Fruit fly (Drosophila melanogaster) whole organism, adult: ENCODE measurements around the gene tipE.

Source experiments
- CG11617 ChIP-seq: fragments of 200-800 bp; sonication (Bioruptor generic); optimal IDR thresholded peaks from 2 replicates; lab custom pipeline; 2017; ENCODE audit warnings: mild to moderate bottlenecking, missing biosample characterization, missing genetic modification reagents, missing genetic modification characterization
- CG14711 ChIP-seq: fragments of 200-800 bp; sonication (Bioruptor generic); optimal IDR thresholded peaks from 2 replicates; lab custom pipeline; 2018; ENCODE audit warnings: missing biosample characterization, mild to moderate bottlenecking, missing genetic modification characterization, moderate library complexity
- CG1620 ChIP-seq: fragments of 200-800 bp; sonication (Bioruptor generic); optimal IDR thresholded peaks from 2 replicates; lab custom pipeline; 2016; ENCODE audit warnings: missing biosample characterization, missing genetic modification characterization
- bab1 ChIP-seq: fragments of 200-800 bp; sonication (Bioruptor generic); optimal IDR thresholded peaks from 3 replicates; lab custom pipeline; 2019; ENCODE audit warnings: missing biosample characterization, mild to moderate bottlenecking, missing genetic modification characterization, moderate library complexity
- cnc ChIP-seq, 2 experiments: fragments of >200 bp; optimal IDR thresholded peaks; 2 replicates each; lab custom pipeline; 2017
- toe ChIP-seq: fragments of 200-800 bp; sonication (Bioruptor generic); optimal IDR thresholded peaks from 2 replicates; lab custom pipeline; 2016; ENCODE audit warnings: missing biosample characterization, missing genetic modification characterization

DNA sequence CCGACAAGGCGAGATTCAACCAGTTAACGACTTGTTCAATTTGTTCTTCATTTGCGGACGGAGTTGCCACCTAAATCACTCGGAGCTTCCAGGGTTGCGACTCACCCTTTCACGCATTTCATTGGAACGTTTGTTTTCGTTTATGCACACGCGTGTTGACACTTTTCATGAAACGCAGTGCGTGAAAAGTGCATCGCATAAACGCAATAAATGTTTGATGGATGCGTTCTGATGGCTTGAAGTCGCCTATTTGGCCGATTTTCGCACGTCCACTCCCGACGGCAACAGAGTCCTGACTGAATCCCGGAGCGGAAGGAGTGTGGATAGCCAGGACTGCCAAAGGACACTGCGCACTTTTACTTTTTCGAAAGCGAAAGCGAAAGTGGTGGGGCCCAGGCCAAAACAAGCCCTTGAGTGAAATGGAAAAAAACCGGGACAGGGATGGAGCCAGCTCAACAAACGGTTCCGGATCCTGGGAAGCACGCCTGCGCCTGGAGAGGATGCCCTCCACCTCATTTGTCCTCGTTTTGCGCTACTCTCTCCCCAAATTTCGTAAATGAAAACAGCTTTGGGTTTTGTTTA, 10.2 kb upstream of the tipE start, which contains the start of gene Teh4:
- TF ChIP-seq cnc (optimal IDR thresholded peaks at IDR 0.05; lab: Kevin White, UChicago) = no peak
- peak; percentile 8 for TF ChIP-seq toe (GFP tag; lab: Kevin White, UChicago)
- TF ChIP-seq bab1 (GFP tag; lab: Kevin White, UChicago) = no peak
- TF ChIP-seq CG11617 (GFP tag; lab: Kevin White, UChicago) = no peak
- no peak for TF ChIP-seq CG1620
- no peak for TF ChIP-seq CG14711
